Fruit fly (Drosophila melanogaster): ENCODE results near the gene CG13901.

CG13901 gene

dm6 chr3L:820332-820731 lies 17.3 kb downstream of the CG13901 start (continued):
- no peak for TF ChIP-seq CG4282 (GFP tag; optimal IDR thresholded peaks at IDR 0.05)
- no peak for TF ChIP-seq tll (GFP tag; optimal IDR thresholded peaks at IDR 0.05)
- TF ChIP-seq Antp (GFP tag; optimal IDR thresholded peaks at IDR 0.05) = no peak
- no peak for TF ChIP-seq CG7786 (GFP tag; optimal IDR thresholded peaks at IDR 0.05)
- TF ChIP-seq row (GFP tag; IDR thresholded peaks at IDR 0.05) = peak; percentile 78
- peak; percentile 76 for TF ChIP-seq wor (GFP tag; IDR thresholded peaks at IDR 0.05)
- TF ChIP-seq CG17568 (GFP tag; optimal IDR thresholded peaks at IDR 0.05) = peak; percentile 36
- TF ChIP-seq nom (GFP tag; optimal IDR thresholded peaks at IDR 0.05) = peak; percentile 49
- no peak for TF ChIP-seq eyg (GFP tag; optimal IDR thresholded peaks at IDR 0.05)
- peak; percentile 23 for TF ChIP-seq her (GFP tag; optimal IDR thresholded peaks at IDR 0.05)
- TF ChIP-seq D19A (tag; optimal IDR thresholded peaks at IDR 0.05) = peak; percentile 71
- TF ChIP-seq CG11456 (GFP tag; IDR thresholded peaks at IDR 0.05) = peak; percentile 59; the same call in 2 of the 3 replicates
- TF ChIP-seq pros (GFP tag; optimal IDR thresholded peaks at IDR 0.05) = no peak
- TF ChIP-seq pita (GFP tag; optimal IDR thresholded peaks at IDR 0.05) = no peak
- TF ChIP-seq CG17328 (GFP tag; IDR thresholded peaks at IDR 0.05) = peak; percentile 84
- TF ChIP-seq CG8089 (GFP tag; optimal IDR thresholded peaks at IDR 0.05) = no peak
- peak; percentile 68 for TF ChIP-seq CG30403 (GFP tag; optimal IDR thresholded peaks at IDR 0.05)
- peak; percentile 65 for TF ChIP-seq ind (GFP tag; optimal IDR thresholded peaks at IDR 0.05)
- peak; percentile 44; the same call in 1 of the 2 replicates for TF ChIP-seq CG9932 (GFP tag; IDR thresholded peaks at IDR 0.05)
- peak; percentile 77 for TF ChIP-seq Ada2b (GFP tag; IDR thresholded peaks at IDR 0.05)
- peak; percentile 28; the same call in 1 of the 2 replicates for TF ChIP-seq CG4404 (GFP tag; IDR thresholded peaks at IDR 0.05)
- peak; percentile 43 for TF ChIP-seq lilli (GFP tag; optimal IDR thresholded peaks at IDR 0.05)
- no peak for TF ChIP-seq Atf3 (GFP tag; optimal IDR thresholded peaks at IDR 0.05)
- 0 out of 2 replicates have a peak, but pooled peaks have one; percentile 23 for TF ChIP-seq ap (GFP tag; IDR thresholded peaks at IDR 0.05)
- TF ChIP-seq CG2120 (GFP tag; optimal IDR thresholded peaks at IDR 0.05) = peak; percentile 17
- TF ChIP-seq Hsf (GFP tag; optimal IDR thresholded peaks at IDR 0.05) = peak; percentile 20
- TF ChIP-seq Asciz (GFP tag; optimal IDR thresholded peaks at IDR 0.05) = peak; percentile 79
- no peak for TF ChIP-seq Hr78 (GFP tag; optimal IDR thresholded peaks at IDR 0.05)
- TF ChIP-seq crp (GFP tag; optimal IDR thresholded peaks at IDR 0.05) = no peak
- TF ChIP-seq phol (tag; optimal IDR thresholded peaks at IDR 0.05) = peak; percentile 78
- peak; percentile 80 for TF ChIP-seq Xrp1 (GFP tag; IDR thresholded peaks at IDR 0.05)
- no peak for TF ChIP-seq Lpt (GFP tag; optimal IDR thresholded peaks at IDR 0.05)
- peak; percentile 86 for TF ChIP-seq CG17359 (tag; optimal IDR thresholded peaks at IDR 0.05)
- peak; percentile 83 for TF ChIP-seq Med (GFP tag)
- no peak for TF ChIP-seq bigmax (GFP tag; optimal IDR thresholded peaks at IDR 0.05)
- peak; percentile 65; the same call in 1 of the 3 replicates for TF ChIP-seq zfh1 (GFP tag; IDR thresholded peaks at IDR 0.05)
- peak; percentile 31 for TF ChIP-seq trem (tag; optimal IDR thresholded peaks at IDR 0.05)
- peak; percentile 52 for TF ChIP-seq salm (tag; optimal IDR thresholded peaks at IDR 0.05)
- TF ChIP-seq jing (GFP tag; optimal IDR thresholded peaks at IDR 0.05) = peak; percentile 20
- peak; percentile 61 for TF ChIP-seq CG10654 (GFP tag; optimal IDR thresholded peaks at IDR 0.05)
- no peak for TF ChIP-seq p53 (GFP tag; optimal IDR thresholded peaks at IDR 0.05)
- peak; percentile 51 for TF ChIP-seq CG1602 (GFP tag; optimal IDR thresholded peaks at IDR 0.05)
- peak; percentile 5 for TF ChIP-seq nau (GFP tag; optimal IDR thresholded peaks at IDR 0.05)
- peak; percentile 57 for TF ChIP-seq CG30431 (GFP tag; optimal IDR thresholded peaks at IDR 0.05)
- TF ChIP-seq CG43689 (GFP tag; IDR thresholded peaks at IDR 0.05) = peak; percentile 31; the same call in 1 of the 2 replicates
- peak; percentile 63 for TF ChIP-seq CG8924 (tag; optimal IDR thresholded peaks at IDR 0.05)
- TF ChIP-seq ssp (GFP tag; IDR thresholded peaks at IDR 0.05) = peak; percentile 67
- TF ChIP-seq CG4820 (GFP tag; optimal IDR thresholded peaks at IDR 0.05) = peak; percentile 64
- peak; percentile 18 for TF ChIP-seq twi (tag; optimal IDR thresholded peaks at IDR 0.05)
- TF ChIP-seq Bdp1 (GFP tag; optimal IDR thresholded peaks at IDR 0.05) = no peak
- peak; percentile 53 for TF ChIP-seq tio (GFP tag; optimal IDR thresholded peaks at IDR 0.05)

All from whole organism, embryonic.